Worm (Caenorhabditis elegans) whole organism, late embryonic: ENCODE data around the gene twnk-1.

Experiments used
- ama-1 ChIP-seq: fragments of 150-350 bp; optimal IDR thresholded peaks from 2 replicates; lab custom pipeline; 2014
- ceh-14 ChIP-seq: sonication (generic microtip); optimal IDR thresholded peaks from 2 replicates; lab custom pipeline; 2016; ENCODE audit warnings: missing genotype, missing genetic modification characterization, missing compliant biosample characterization
- madf-2 ChIP-seq: sonication (generic microtip); optimal IDR thresholded peaks from 2 replicates; lab custom pipeline; 2017; ENCODE audit warnings: missing genetic modification characterization, missing compliant biosample characterization
- mec-3 ChIP-seq: sonication (generic microtip); optimal IDR thresholded peaks from 2 replicates; lab custom pipeline; 2016; ENCODE audit warnings: borderline replicate concordance, missing genetic modification characterization, missing compliant biosample characterization
- nfya-1 ChIP-seq: sonication (generic microtip); optimal IDR thresholded peaks from 2 replicates; lab custom pipeline; 2017; ENCODE audit warnings: missing genetic modification characterization, mild to moderate bottlenecking, missing compliant biosample characterization, antibody characterized with exemption, moderate library complexity
- pat-9 ChIP-seq: fragments of 200-800 bp; sonication (Bioruptor generic); optimal IDR thresholded peaks from 2 replicates; lab custom pipeline; 2018; ENCODE audit warnings: mild to moderate bottlenecking, missing genetic modification characterization, moderate library complexity, missing compliant biosample characterization
- pha-2 ChIP-seq: sonication (generic microtip); optimal IDR thresholded peaks from 2 replicates; lab custom pipeline; 2017; ENCODE audit warnings: mild to moderate bottlenecking, missing genetic modification characterization, missing compliant biosample characterization

- TF ChIP-seq pha-2 (tag; lab: Kevin White, UChicago) (no peak), nfya-1 (tag; lab: Kevin White, UChicago) (no peak), madf-2 (tag; lab: Kevin White, UChicago) (no peak), mec-3 (tag; lab: Kevin White, UChicago) (no peak), pat-9 (tag; lab: Kevin White, UChicago) (no peak), ceh-14 (tag; lab: Kevin White, UChicago) (no peak), ama-1 (lab: Kevin White, UChicago) (no peak)
Observed at ce11 chrX:5790915-5791314, at the start of gene twnk-1.
